Worm (Caenorhabditis elegans) whole organism, young adult: Measurements from ENCODE around the gene Y47D3A.1.

Experiments
- Y67H2A.10 ChIP-seq: fragments of 200-800 bp; sonication (Bioruptor generic); conservative IDR thresholded peaks from 2 replicates; pipeline ENCODE4 v1.3.6; 2022; ENCODE audit warnings: missing genetic modification reagents, missing genetic modification characterization, missing compliant biosample characterization
- fkh-3 ChIP-seq: sonication (generic microtip); optimal IDR thresholded peaks from 2 replicates; lab custom pipeline; 2016; ENCODE audit warnings: mild to moderate bottlenecking, missing genetic modification characterization, missing compliant biosample characterization

ce11 chrIII:11172232-11172713 lies 30.6 kb upstream of the Y47D3A.1 start:
- TF ChIP-seq Y67H2A.10 (GFP tag; lab: Robert Waterston, UW) (no peak), fkh-3 (tag; lab: Kevin White, UChicago) (no peak)
